Worm (Caenorhabditis elegans) whole organism, L1 larva: ENCODE measurements around the gene Y53C12A.10.

Experiments used
- aha-1 ChIP-seq: fragments of 150-350 bp; optimal IDR thresholded peaks from 2 replicates; lab custom pipeline; 2014; ENCODE audit warnings: missing biosample characterization, missing genetic modification characterization
- alr-1 ChIP-seq: fragments of 200-800 bp; sonication (Bioruptor generic); optimal IDR thresholded peaks from 2 replicates; lab custom pipeline; 2018; ENCODE audit warnings: borderline replicate concordance, mild to moderate bottlenecking, missing genetic modification characterization, missing compliant biosample characterization
- dsc-1 ChIP-seq: sonication (generic microtip); optimal IDR thresholded peaks from 2 replicates; lab custom pipeline; 2016; ENCODE audit warnings: mild to moderate bottlenecking, missing genetic modification characterization, missing compliant biosample characterization
- efl-3 ChIP-seq: fragments of 200-800 bp; sonication (Bioruptor generic); optimal IDR thresholded peaks from 2 replicates; lab custom pipeline; 2018; ENCODE audit warnings: mild to moderate bottlenecking, missing genetic modification characterization, missing compliant biosample characterization
- fkh-10 ChIP-seq: sonication (generic microtip); optimal IDR thresholded peaks from 2 replicates; lab custom pipeline; 2017; ENCODE audit warnings: missing biosample characterization, missing genetic modification reagents, missing genetic modification characterization
- lin-13 ChIP-seq: fragments of 150-350 bp; optimal IDR thresholded peaks from 2 replicates; lab custom pipeline; 2014; ENCODE audit warnings: missing biosample characterization, missing genetic modification reagents, missing genetic modification characterization
- nhr-19 ChIP-seq: fragments of 200-800 bp; sonication (Bioruptor generic); conservative IDR thresholded peaks from 2 replicates; pipeline ENCODE4 v1.3.6; 2022; ENCODE audit warnings: missing genetic modification characterization, missing compliant biosample characterization
- nhr-237 ChIP-seq: fragments of 150-350 bp; optimal IDR thresholded peaks from 2 replicates; lab custom pipeline; 2014; ENCODE audit warnings: missing biosample characterization, missing genetic modification characterization
- nhr-90 ChIP-seq: sonication (generic microtip); optimal IDR thresholded peaks from 2 replicates; lab custom pipeline; 2016; ENCODE audit warnings: mild to moderate bottlenecking, missing genetic modification characterization, missing compliant biosample characterization; ENCODE audit not compliant: poor library complexity
- skn-1 ChIP-seq: fragments of 150-350 bp; optimal IDR thresholded peaks from 2 replicates; lab custom pipeline; 2014; ENCODE audit warnings: missing biosample characterization, missing genetic modification characterization
- unc-62 ChIP-seq: fragments of 150-350 bp; optimal IDR thresholded peaks from 2 replicates; lab custom pipeline; 2014; ENCODE audit warnings: missing biosample characterization, missing genetic modification reagents, missing genetic modification characterization
- ztf-11 ChIP-seq, 2 experiments: sonication (generic microtip); optimal IDR thresholded peaks; 2 replicates each; lab custom pipeline; 2016 to 2017; ENCODE audit warnings: missing genetic modification characterization in 2 of 2, missing biosample characterization in 1 of 2, missing compliant biosample characterization in 1 of 2
- ztf-4 ChIP-seq: fragments of 150-350 bp; optimal IDR thresholded peaks from 2 replicates; lab custom pipeline; 2014; ENCODE audit warnings: missing biosample characterization, missing genetic modification characterization

ce11 chrII:9735785-9736184 is 31.1 kb upstream of the Y53C12A.10 start:
- no peak for TF ChIP-seq skn-1 (tag; lab: Kevin White, UChicago)
- no peak for TF ChIP-seq aha-1
- TF ChIP-seq nhr-237 = no peak
- no peak for TF ChIP-seq nhr-19 (GFP tag; lab: Robert Waterston, UW)
- TF ChIP-seq nhr-90 (tag; lab: Kevin White, UChicago) = no peak
- no peak for TF ChIP-seq ztf-11 (tag; optimal IDR thresholded peaks at IDR 0.05; lab: Kevin White, UChicago)
- TF ChIP-seq fkh-10 (GFP tag; lab: Kevin White, UChicago) = no peak
- TF ChIP-seq efl-3 (GFP tag; lab: Kevin White, UChicago) = no peak
- no peak for TF ChIP-seq lin-13 (GFP tag; lab: Kevin White, UChicago)
- no peak for TF ChIP-seq alr-1 (tag; lab: Kevin White, UChicago)
- no peak for TF ChIP-seq dsc-1 (tag; lab: Kevin White, UChicago)
- no peak for TF ChIP-seq unc-62
- no peak for TF ChIP-seq ztf-4 (tag; lab: Kevin White, UChicago)
